Worm (Caenorhabditis elegans) whole organism, L2 larva: ENCODE data around the gene ldh-1.
A peak's percentile ranks its signal among the peaks of the same experiment; 100 is the strongest.

Experiments used
- F13H6.1 ChIP-seq: sonication (generic microtip); optimal IDR thresholded peaks from 2 replicates; lab custom pipeline; 2016; ENCODE audit warnings: missing genetic modification characterization, missing compliant biosample characterization
- Y55F3AM.14 ChIP-seq: fragments of 200-800 bp; sonication (Bioruptor generic); optimal IDR thresholded peaks from 2 replicates; lab custom pipeline; 2018; ENCODE audit warnings: mild to moderate bottlenecking, missing genetic modification characterization, missing compliant biosample characterization
- ZK546.5 ChIP-seq: sonication (generic microtip); optimal IDR thresholded peaks from 2 replicates; lab custom pipeline; 2017; ENCODE audit warnings: missing biosample characterization, missing genetic modification characterization
- ama-1 ChIP-seq: fragments of 150-350 bp; optimal IDR thresholded peaks from 2 replicates; lab custom pipeline; 2018; ENCODE audit warnings: inconsistent platforms
- blmp-1 ChIP-seq: sonication (generic microtip); optimal IDR thresholded peaks from 2 replicates; lab custom pipeline; 2017; ENCODE audit warnings: missing genetic modification characterization, mild to moderate bottlenecking, missing compliant biosample characterization, antibody characterized with exemption, moderate library complexity; ENCODE audit not compliant: insufficient read depth
- ceh-16 ChIP-seq: fragments of 150-350 bp; optimal IDR thresholded peaks from 2 replicates; lab custom pipeline; 2014; ENCODE audit warnings: missing biosample characterization, missing genetic modification characterization
- crh-2 ChIP-seq: sonication (generic microtip); optimal IDR thresholded peaks from 2 replicates; lab custom pipeline; 2017; ENCODE audit warnings: missing biosample characterization, missing genetic modification characterization
- dmd-4 ChIP-seq: sonication (generic microtip); optimal IDR thresholded peaks from 2 replicates; lab custom pipeline; 2017; ENCODE audit warnings: missing biosample characterization, missing genetic modification characterization
- egl-27 ChIP-seq: sonication (generic microtip); optimal IDR thresholded peaks from 3 replicates; lab custom pipeline; 2017; ENCODE audit warnings: missing biosample characterization, missing genetic modification reagents, missing genetic modification characterization
- elt-1 ChIP-seq: fragments of 150-350 bp; optimal IDR thresholded peaks from 2 replicates; lab custom pipeline; 2014; ENCODE audit warnings: missing biosample characterization, missing genetic modification characterization
- elt-3 ChIP-seq: sonication (generic microtip); optimal IDR thresholded peaks from 2 replicates; lab custom pipeline; 2017; ENCODE audit warnings: missing biosample characterization, missing genetic modification characterization
- fos-1 ChIP-seq: fragments of 150-350 bp; optimal IDR thresholded peaks from 2 replicates; lab custom pipeline; 2014; ENCODE audit warnings: missing biosample characterization, missing genetic modification characterization
- gmeb-1 ChIP-seq: fragments of 150-350 bp; optimal IDR thresholded peaks from 2 replicates; lab custom pipeline; 2014; ENCODE audit warnings: missing biosample characterization, missing genetic modification characterization
- lin-11 ChIP-seq: fragments of 150-350 bp; sonication (generic microtip); optimal IDR thresholded peaks from 2 replicates; lab custom pipeline; 2014; ENCODE audit warnings: missing biosample characterization, missing genetic modification characterization, inconsistent platforms, mixed read lengths
- lin-13 ChIP-seq: fragments of 150-350 bp; optimal IDR thresholded peaks from 2 replicates; lab custom pipeline; 2014; ENCODE audit warnings: missing biosample characterization, missing genetic modification reagents, missing genetic modification characterization
- lsy-2 ChIP-seq, 2 experiments: fragments of 150-350 bp in 1 of 2; sonication (generic microtip) in 1 of 2; optimal IDR thresholded peaks; 2 replicates each; lab custom pipeline; 2014 to 2017; ENCODE audit warnings: missing biosample characterization in 2 of 2, missing genetic modification characterization in 2 of 2
- nhr-11 ChIP-seq: fragments of 150-350 bp; optimal IDR thresholded peaks from 2 replicates; lab custom pipeline; 2014; ENCODE audit warnings: missing biosample characterization, missing genetic modification characterization
- nhr-12 ChIP-seq: fragments of 150-350 bp; optimal IDR thresholded peaks from 2 replicates; lab custom pipeline; 2014; ENCODE audit warnings: missing biosample characterization, missing genetic modification characterization
- nhr-129 ChIP-seq: fragments of 150-350 bp; optimal IDR thresholded peaks from 2 replicates; lab custom pipeline; 2014; ENCODE audit warnings: missing biosample characterization, missing genetic modification characterization
- nhr-21 ChIP-seq: fragments of 150-350 bp; optimal IDR thresholded peaks from 2 replicates; lab custom pipeline; 2014; ENCODE audit warnings: missing biosample characterization, missing genetic modification characterization
- nhr-25 ChIP-seq: fragments of 150-350 bp; sonication (generic microtip); optimal IDR thresholded peaks from 3 replicates; lab custom pipeline; 2014; ENCODE audit warnings: missing biosample characterization, missing genetic modification characterization
- nhr-6 ChIP-seq: fragments of 150-350 bp; optimal IDR thresholded peaks from 2 replicates; lab custom pipeline; 2014; ENCODE audit warnings: missing biosample characterization, missing genetic modification characterization
- skn-1 ChIP-seq: sonication (generic microtip); optimal IDR thresholded peaks from 2 replicates; lab custom pipeline; 2017; ENCODE audit warnings: missing biosample characterization, missing genetic modification characterization
- sma-3 ChIP-seq: sonication (generic microtip); optimal IDR thresholded peaks from 2 replicates; lab custom pipeline; 2016; ENCODE audit warnings: missing genetic modification reagents, missing genetic modification characterization, missing compliant biosample characterization
- sma-9 ChIP-seq, 2 experiments: fragments of 150-350 bp in 1 of 2; sonication (generic microtip) in 1 of 2; optimal IDR thresholded peaks; 2 replicates each; lab custom pipeline; 2014 to 2016; ENCODE audit warnings: missing genetic modification characterization in 2 of 2, mild to moderate bottlenecking in 1 of 2, missing biosample characterization in 1 of 2, missing compliant biosample characterization in 1 of 2, missing genetic modification reagents in 1 of 2, moderate library complexity in 1 of 2
- snpc-4 ChIP-seq: fragments of 150-350 bp; optimal IDR thresholded peaks from 2 replicates; lab custom pipeline; 2014; ENCODE audit warnings: missing biosample characterization, missing genetic modification characterization
- unc-55 ChIP-seq: fragments of 150-350 bp; sonication (generic microtip); optimal IDR thresholded peaks from 3 replicates; lab custom pipeline; 2014; ENCODE audit warnings: missing biosample characterization, missing genetic modification reagents, missing genetic modification characterization
- unc-62 ChIP-seq: fragments of 150-350 bp; optimal IDR thresholded peaks from 2 replicates; lab custom pipeline; 2014; ENCODE audit warnings: missing biosample characterization, missing genetic modification reagents, missing genetic modification characterization
- ztf-1 ChIP-seq: fragments of 200-800 bp; sonication (Bioruptor generic); conservative IDR thresholded peaks from 2 replicates; pipeline ENCODE4 v1.3.6; 2022; ENCODE audit warnings: missing genetic modification characterization, missing compliant biosample characterization
- ztf-4 ChIP-seq: fragments of 150-350 bp; optimal IDR thresholded peaks from 2 replicates; lab custom pipeline; 2014; ENCODE audit warnings: missing biosample characterization, missing genetic modification characterization

The ldh-1 gene

DNA sequence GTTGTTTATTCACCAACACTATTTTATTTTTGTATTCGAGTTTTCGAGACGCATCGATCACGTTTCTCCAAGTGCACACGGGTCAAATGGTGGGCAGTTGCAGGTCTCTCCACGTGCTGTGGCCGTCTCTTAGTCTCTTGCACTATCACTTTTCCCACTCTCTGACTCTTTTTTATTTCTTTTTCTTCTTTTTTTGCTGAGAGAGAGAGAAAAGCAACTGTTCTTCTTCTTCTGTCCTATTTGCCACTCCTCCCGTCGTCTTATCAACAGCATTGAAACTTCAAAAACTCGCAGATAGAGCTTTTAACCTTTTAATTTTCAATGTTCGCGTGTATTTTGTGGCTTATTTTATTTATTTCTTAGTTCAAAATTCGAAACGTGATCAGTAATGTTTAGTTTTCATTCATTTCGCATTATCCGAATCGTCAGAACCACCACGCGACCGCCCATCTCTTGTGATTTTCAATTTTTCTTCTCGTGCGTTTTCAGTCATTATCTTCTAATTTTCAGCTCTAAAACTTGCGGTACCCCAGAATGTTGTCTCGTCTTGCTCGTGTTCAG is 4.6 kb downstream of the ldh-1 start, which contains the start of gene alh-8 (continued):
- TF ChIP-seq egl-27 (tag; lab: Kevin White, UChicago) = peak; percentile 52
- TF ChIP-seq, all 48 proteins: peak for 15

DNA sequence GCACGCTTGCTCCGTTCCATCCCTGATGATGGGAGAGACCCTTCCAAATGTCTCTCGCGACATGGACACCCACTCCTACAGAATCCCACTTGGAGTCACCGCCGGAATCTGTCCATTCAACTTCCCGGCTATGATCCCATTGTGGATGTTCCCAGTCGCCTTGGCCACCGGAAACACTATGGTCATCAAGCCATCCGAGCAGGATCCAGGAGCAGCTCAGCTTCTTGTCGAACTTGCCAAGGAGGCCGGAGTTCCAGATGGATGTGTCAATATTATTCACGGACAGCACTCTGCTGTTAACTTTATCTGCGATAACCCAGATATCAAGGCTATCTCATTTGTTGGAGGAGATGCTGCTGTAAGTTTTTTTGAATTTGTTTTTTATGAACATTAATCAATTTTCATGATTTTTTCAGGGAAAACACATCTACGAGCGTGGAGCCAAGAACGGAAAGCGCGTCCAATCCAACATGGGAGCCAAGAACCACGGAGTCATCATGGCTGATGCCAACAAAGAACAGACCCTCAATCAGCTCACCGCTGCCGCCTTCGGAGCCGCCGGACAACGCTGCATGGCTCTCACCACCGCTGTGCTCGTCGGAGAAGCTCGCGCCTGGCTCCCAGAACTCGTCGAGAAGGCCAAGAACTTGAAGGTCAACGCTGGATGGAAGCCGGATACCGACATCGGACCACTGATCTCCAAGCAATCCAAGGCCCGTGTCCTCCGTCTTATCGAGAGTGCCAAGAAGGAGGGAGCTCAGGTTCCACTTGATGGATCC is 5.9 kb downstream of the ldh-1 start:
- TF ChIP-seq unc-55 (GFP tag; lab: Kevin White, UChicago) (no peak), ceh-16 (tag; lab: Kevin White, UChicago) (no peak), F13H6.1 (no peak), ama-1 (lab: Kevin White, UChicago) (peak; percentile 23)
- TF ChIP-seq, all 48 proteins: peak for 1

ce11 chrII:11731174-11731724 is 7.2 kb downstream of the ldh-1 start:
- peak; percentile 46 for TF ChIP-seq crh-2 (tag; lab: Kevin White, UChicago)
- TF ChIP-seq nhr-21 = peak; percentile 1
- TF ChIP-seq lin-13 (GFP tag; lab: Kevin White, UChicago) = peak; percentile 49
- no peak for TF ChIP-seq lin-11 (tag; lab: Kevin White, UChicago)
- no peak for TF ChIP-seq dmd-4 (tag; lab: Kevin White, UChicago)
- no peak for TF ChIP-seq nhr-12 (tag; lab: Kevin White, UChicago)
- TF ChIP-seq nhr-129 = peak; percentile 52
- peak; percentile 7 for TF ChIP-seq sma-3
- peak in 1 of 2 experiments; percentile 16 for TF ChIP-seq lsy-2 (tag; optimal IDR thresholded peaks at IDR 0.05; lab: Kevin White, UChicago)
- peak; percentile 26 for TF ChIP-seq F13H6.1
- no peak for TF ChIP-seq ztf-4

DNA sequence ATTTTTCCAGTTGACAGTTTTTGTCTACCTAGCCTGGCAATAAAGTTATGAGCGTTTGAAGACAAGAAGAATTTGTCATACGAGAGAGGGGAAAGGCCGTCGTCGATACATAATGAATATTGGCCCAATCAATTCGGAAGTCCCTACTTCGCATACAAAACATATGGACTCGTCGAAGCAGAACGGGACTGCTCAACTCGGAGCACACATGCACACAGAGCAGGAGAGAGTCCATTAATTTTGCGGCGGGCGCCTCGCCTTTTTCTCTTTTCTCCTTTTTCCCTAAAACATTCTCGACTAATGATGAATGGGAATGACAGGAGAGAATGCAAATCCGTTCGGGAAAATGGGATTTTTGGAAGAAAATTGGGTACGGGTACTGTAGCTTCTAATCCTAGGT is 8.5 kb downstream of the ldh-1 start, which contains the start of gene F13D12.8:
Gene F13D12.8 (minus strand): TSS at position 82 of the 400 bp plus-strand sequence.
- TF ChIP-seq nhr-11 (no peak), nhr-6 (tag; lab: Kevin White, UChicago) (no peak), snpc-4 (tag; lab: Kevin White, UChicago) (peak; percentile 37), ZK546.5 (no peak), fos-1 (tag; lab: Kevin White, UChicago) (no peak), lsy-2 (tag; optimal IDR thresholded peaks at IDR 0.05; lab: Kevin White, UChicago) (peak in 1 of 2 experiments; percentile 1), unc-55 (GFP tag; lab: Kevin White, UChicago) (peak; percentile 1)

ce11 chrII:11733850-11734249 is 9.8 kb downstream of the ldh-1 start:
- TF ChIP-seq unc-62 (GFP tag; lab: Kevin White, UChicago) (no peak), elt-1 (tag; lab: Kevin White, UChicago) (peak; percentile 11), nhr-6 (tag; lab: Kevin White, UChicago) (no peak), ztf-1 (GFP tag; lab: Robert Waterston, UW) (no peak), F13H6.1 (no peak), skn-1 (tag; lab: Kevin White, UChicago) (no peak)

DNA sequence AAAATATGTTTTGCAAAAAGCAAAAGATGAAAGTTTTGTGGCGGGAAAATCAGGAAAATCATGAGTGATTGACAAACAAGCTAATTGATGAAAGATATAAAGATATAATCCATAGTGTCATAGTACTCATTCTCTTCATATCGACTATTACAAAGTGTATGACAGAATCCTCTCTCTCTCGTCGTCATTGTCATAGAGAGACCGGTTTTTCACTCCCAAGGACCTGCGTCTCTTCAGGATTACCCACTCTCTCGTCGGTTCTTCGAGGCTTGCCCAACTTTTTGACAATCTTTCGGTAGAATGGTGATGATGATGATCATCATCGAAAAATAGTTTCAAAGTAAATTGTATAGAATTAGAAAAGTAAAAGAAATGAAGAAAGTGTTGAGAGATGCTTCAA is 13.3 kb downstream of the ldh-1 start:
- TF ChIP-seq nhr-21 (peak; percentile 71), blmp-1 (peak; percentile 74), F13H6.1 (peak; percentile 38), fos-1 (tag; lab: Kevin White, UChicago) (peak; percentile 57), elt-3 (no peak), nhr-11 (no peak), nhr-129 (peak; percentile 52), Y55F3AM.14 (GFP tag; lab: Kevin White, UChicago) (no peak), gmeb-1 (tag; lab: Kevin White, UChicago) (peak; percentile 27), nhr-6 (tag; lab: Kevin White, UChicago) (peak; percentile 12), sma-9 (GFP tag; optimal IDR thresholded peaks at IDR 0.05; lab: Kevin White, UChicago) (peak; percentile 54), sma-9 (tag; optimal IDR thresholded peaks at IDR 0.05; lab: Kevin White, UChicago) (no peak), lsy-2 (tag; optimal IDR thresholded peaks at IDR 0.05; lab: Kevin White, UChicago) (peak in 1 of 2 experiments; percentile 46), nhr-25 (peak; percentile 83), sma-3 (peak; percentile 68)
